Fruit fly (Drosophila melanogaster): ENCODE measurements around the gene CG17129.

DNA sequence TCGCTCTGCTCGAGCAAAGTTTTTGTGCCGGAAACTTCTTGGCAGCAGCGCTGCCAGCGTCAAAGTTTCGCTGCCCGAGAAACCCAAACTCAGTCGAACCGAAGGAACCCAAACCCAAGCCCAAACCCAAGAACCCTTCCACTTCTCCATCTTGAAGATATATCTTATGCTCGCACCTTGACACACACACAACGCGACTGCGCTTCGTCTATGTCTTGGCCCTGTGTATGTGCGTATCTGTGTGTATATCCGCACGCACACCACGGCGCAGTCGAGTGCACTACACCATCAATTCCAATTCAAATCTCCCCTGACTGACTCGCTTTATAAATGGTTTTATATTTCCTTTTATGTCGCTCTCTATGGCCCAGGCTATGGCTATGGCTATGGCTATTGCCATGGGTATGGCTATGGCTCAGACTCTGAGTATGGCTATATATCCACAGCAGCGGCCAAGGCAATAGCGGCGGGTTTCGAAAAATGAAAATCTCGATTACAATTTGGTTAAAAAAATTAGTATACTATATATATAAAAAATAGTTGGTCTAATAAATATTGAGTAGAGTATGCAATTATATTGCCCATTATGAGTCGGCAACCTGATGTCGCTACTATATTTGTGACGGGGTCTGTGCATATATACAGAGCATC, 16.4 kb upstream of the CG17129 start:
- peak; percentile 99 for TF ChIP-seq CG17806 (tag; optimal IDR thresholded peaks at IDR 0.05)
- no peak for TF ChIP-seq D1 (tag; optimal IDR thresholded peaks at IDR 0.05)
- TF ChIP-seq Ets98B (GFP tag; IDR thresholded peaks at IDR 0.05): peak; percentile 96
- TF ChIP-seq EcR (GFP tag; optimal IDR thresholded peaks at IDR 0.05): peak; percentile 45
- peak; percentile 95 for TF ChIP-seq gl (tag; optimal IDR thresholded peaks at IDR 0.05)
- TF ChIP-seq CG12605 (GFP tag; IDR thresholded peaks at IDR 0.05): peak; percentile 95
- peak; percentile 95 for TF ChIP-seq CG32121 (GFP tag; IDR thresholded peaks at IDR 0.05)
- peak; percentile 96 for TF ChIP-seq CG4496 (GFP tag; IDR thresholded peaks at IDR 0.05)
- peak; percentile 94 for TF ChIP-seq CG8301 (tag; optimal IDR thresholded peaks at IDR 0.05)
- TF ChIP-seq Pif1B (GFP tag; optimal IDR thresholded peaks at IDR 0.05): peak; percentile 95
- TF ChIP-seq CG13204 (GFP tag; optimal IDR thresholded peaks at IDR 0.05): peak; percentile 94
- peak; percentile 95 for TF ChIP-seq CG34367 (tag; optimal IDR thresholded peaks at IDR 0.05)
